Fruit fly (Drosophila melanogaster) whole organism, prepupa: ENCODE data around the gene Prosbeta3.

Experiments
- CG10631 ChIP-seq: fragments of 200-800 bp; sonication (Bioruptor generic); optimal IDR thresholded peaks from 2 replicates; lab custom pipeline; 2016; ENCODE audit warnings: missing biosample characterization, missing genetic modification characterization
- Smox ChIP-seq: fragments of 200-800 bp; sonication (Bioruptor generic); optimal IDR thresholded peaks from 3 replicates; lab custom pipeline; 2016; ENCODE audit warnings: missing biosample characterization, missing genetic modification characterization
- lz ChIP-seq: fragments of 200-800 bp; sonication (Bioruptor generic); optimal IDR thresholded peaks from 3 replicates; lab custom pipeline; 2016; ENCODE audit warnings: missing biosample characterization, missing genetic modification characterization
- topi ChIP-seq: fragments of 200-800 bp; sonication (Bioruptor generic); optimal IDR thresholded peaks from 3 replicates; lab custom pipeline; 2016; ENCODE audit warnings: missing biosample characterization, missing genetic modification characterization

DNA sequence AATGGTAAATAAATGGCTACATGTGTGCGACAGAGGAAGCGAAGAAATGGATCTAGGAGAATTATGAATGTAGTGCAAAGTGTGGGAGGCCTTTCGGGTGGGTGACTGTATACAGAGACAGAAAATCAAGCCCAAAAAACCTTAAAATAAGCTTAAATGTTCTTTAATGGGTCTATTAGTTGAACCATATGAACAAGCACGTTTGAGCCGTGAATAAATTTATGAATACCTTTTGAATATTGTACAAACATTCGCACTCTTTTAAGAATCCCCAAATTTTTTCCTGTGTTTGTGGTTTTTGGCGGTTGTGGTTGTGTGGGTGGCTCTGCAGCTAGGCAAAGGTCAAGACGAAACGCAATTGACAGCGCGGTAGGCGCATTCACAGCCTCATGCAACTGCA, 39.4 kb downstream of the Prosbeta3 start:
- TF ChIP-seq Smox (no peak), topi (GFP tag; lab: Kevin White, UChicago) (no peak), CG10631 (GFP tag; lab: Kevin White, UChicago) (no peak), lz (no peak)
